Fruit fly (Drosophila melanogaster) S2 (cell line): ENCODE results near the gene mib1.

ENCODE experiments used
- CG8478 ChIP-seq: fragments of >200 bp; optimal IDR thresholded peaks from 2 replicates; lab custom pipeline; 2018
- CTCF ChIP-seq, 2 experiments: fragments of >200 bp; optimal IDR thresholded peaks; 2 replicates each; lab custom pipeline; 2018

DNA sequence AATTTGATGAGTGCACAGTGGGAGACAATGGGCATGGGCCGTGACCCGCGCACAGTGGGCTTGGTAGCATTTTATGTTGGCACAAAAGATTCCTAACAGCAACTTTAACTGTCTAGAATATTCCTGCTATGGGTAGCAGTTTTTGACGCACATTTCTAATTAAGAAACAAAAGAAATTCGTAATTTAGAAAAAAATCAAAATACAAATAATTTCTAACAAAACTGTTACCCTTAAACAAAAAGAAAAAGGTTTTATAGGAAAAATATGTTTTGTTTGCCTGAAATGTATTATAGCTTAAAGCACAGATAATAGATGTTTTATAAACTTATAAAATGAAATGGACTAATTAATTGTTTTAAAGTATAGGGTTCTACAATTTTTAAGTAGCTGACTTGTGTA is 5.3 kb upstream of the mib1 start:
- TF ChIP-seq CG8478 (lab: Kevin White, UChicago) (no peak), CTCF (optimal IDR thresholded peaks at IDR 0.05; lab: Kevin White, UChicago) (no peak)
